Fruit fly (Drosophila melanogaster) whole organism: ENCODE results near the gene CG5866.

Source experiments
- CG8478 ChIP-seq: fragments of >200 bp; optimal IDR thresholded peaks from 2 replicates; lab custom pipeline; 2018; ENCODE audit warnings: inconsistent platforms
- pan ChIP-seq: fragments of >200 bp; optimal IDR thresholded peaks from 2 replicates; lab custom pipeline; 2017
- psq ChIP-seq: fragments of >200 bp; optimal IDR thresholded peaks from 2 replicates; lab custom pipeline; 2017
- usp ChIP-seq: fragments of >200 bp; optimal IDR thresholded peaks from 2 replicates; lab custom pipeline; 2017; ENCODE audit warnings: missing biosample characterization, missing genetic modification characterization, mixed read lengths

- TF ChIP-seq psq (lab: Kevin White, UChicago) (no peak), CG8478 (lab: Kevin White, UChicago) (no peak), pan (lab: Kevin White, UChicago) (no peak), usp (GFP tag; lab: Kevin White, UChicago) (no peak)
Observed at dm6 chr3R:17386168-17386819, 29.2 kb upstream of the CG5866 start.
